Fruit fly (Drosophila melanogaster): ENCODE results near the gene Jon65Aii.
A peak's percentile ranks its signal among the peaks of the same experiment; 100 is the strongest.

Jon65Aii gene

dm6 chr3L:6074975-6075692 is 23.0 kb downstream of the Jon65Aii start, which contains the start of the genes CG13295 and CG6610 (continued):
- TF ChIP-seq sisA (GFP tag; IDR thresholded peaks at IDR 0.05) (peak; percentile 46; the same call in 1 of the 2 replicates), Chrac-16 (GFP tag; optimal IDR thresholded peaks at IDR 0.05) (peak; percentile 47), Adf1 (GFP tag; IDR thresholded peaks at IDR 0.05) (no peak), Bdp1 (GFP tag; optimal IDR thresholded peaks at IDR 0.05) (no peak), ash1 (GFP tag; optimal IDR thresholded peaks at IDR 0.05) (no peak), CG12942 (GFP tag; optimal IDR thresholded peaks at IDR 0.05) (no peak), ap (GFP tag; IDR thresholded peaks at IDR 0.05) (no peak), CG17568 (GFP tag; optimal IDR thresholded peaks at IDR 0.05) (no peak), sd (tag; optimal IDR thresholded peaks at IDR 0.05) (peak; percentile 92), B-H2 (GFP tag; optimal IDR thresholded peaks at IDR 0.05) (peak; percentile 71), CG6654 (GFP tag; optimal IDR thresholded peaks at IDR 0.05) (no peak), CG30431 (GFP tag; optimal IDR thresholded peaks at IDR 0.05) (peak; percentile 5), hkb (optimal IDR thresholded peaks at IDR 0.05) (peak; percentile 44), hkb (GFP tag; IDR thresholded peaks at IDR 0.05) (peak; percentile 23; the same call in 1 of the 2 replicates), lov (optimal IDR thresholded peaks at IDR 0.05) (no peak), lov (GFP tag; IDR thresholded peaks at IDR 0.05) (no peak), CG8281 (tag; optimal IDR thresholded peaks at IDR 0.05) (no peak), CG7839 (tag; optimal IDR thresholded peaks at IDR 0.05) (peak; percentile 62), fu2 (GFP tag; optimal IDR thresholded peaks at IDR 0.05) (peak; percentile 37), CG7987 (GFP tag; optimal IDR thresholded peaks at IDR 0.05) (no peak), toy (GFP tag; IDR thresholded peaks at IDR 0.05) (no peak), MTF-1 (GFP tag; optimal IDR thresholded peaks at IDR 0.05; ENCODE audit: borderline replicate concordance) (no peak), bsh (GFP tag; optimal IDR thresholded peaks at IDR 0.05) (peak in 1 of 2 experiments; percentile 39), CG1233 (GFP tag; optimal IDR thresholded peaks at IDR 0.05) (peak; percentile 51), nerfin-2 (GFP tag; IDR thresholded peaks at IDR 0.05; ENCODE audit: partially characterized antibody) (no peak), sqz (GFP tag; optimal IDR thresholded peaks at IDR 0.05) (no peak), CG11085 (GFP tag; IDR thresholded peaks at IDR 0.05) (peak; percentile 60), CG43689 (GFP tag; IDR thresholded peaks at IDR 0.05) (no peak), CG3847 (GFP tag; IDR thresholded peaks at IDR 0.05) (peak; percentile 71), Ada2b (GFP tag; IDR thresholded peaks at IDR 0.05) (no peak), yki (optimal IDR thresholded peaks at IDR 0.05) (no peak), exex (tag; optimal IDR thresholded peaks at IDR 0.05) (peak; percentile 31), nmo (GFP tag; optimal IDR thresholded peaks at IDR 0.05) (peak; percentile 84), Lhr (GFP tag; optimal IDR thresholded peaks at IDR 0.05) (peak; percentile 13), sens-2 (GFP tag; IDR thresholded peaks at IDR 0.05) (no peak), CG8765 (GFP tag; IDR thresholded peaks at IDR 0.05) (no peak), gsb (GFP tag; IDR thresholded peaks at IDR 0.05) (no peak), tll (GFP tag; optimal IDR thresholded peaks at IDR 0.05) (peak in 1 of 2 experiments; percentile 52), br (optimal IDR thresholded peaks at IDR 0.05) (no peak), Dref (GFP tag; IDR thresholded peaks at IDR 0.05) (no peak), CG4424 (GFP tag; optimal IDR thresholded peaks at IDR 0.05) (peak; percentile 43), CG13624 (GFP tag; optimal IDR thresholded peaks at IDR 0.05) (peak; percentile 35), Sry-δ (GFP tag; optimal IDR thresholded peaks at IDR 0.05) (peak; percentile 22), fru (optimal IDR thresholded peaks at IDR 0.05) (no peak), Xbp1 (GFP tag; optimal IDR thresholded peaks at IDR 0.05) (peak; percentile 65), CG11247 (GFP tag; IDR thresholded peaks at IDR 0.05) (0 out of 2 replicates have a peak, but pooled peaks have one; percentile 5), CG18599 (GFP tag; optimal IDR thresholded peaks at IDR 0.05) (peak; percentile 64), CG2202 (tag; optimal IDR thresholded peaks at IDR 0.05) (no peak), sug (tag; optimal IDR thresholded peaks at IDR 0.05) (peak; percentile 79), ttk (GFP tag; IDR thresholded peaks at IDR 0.05) (no peak), HLH3B (GFP tag; IDR thresholded peaks at IDR 0.05) (peak; percentile 27; the same call in 1 of the 2 replicates)

Data from whole organism, embryonic.